Worm (Caenorhabditis elegans): Measurements from ENCODE around the gene C25D7.16.

C25D7.16 gene

DNA sequence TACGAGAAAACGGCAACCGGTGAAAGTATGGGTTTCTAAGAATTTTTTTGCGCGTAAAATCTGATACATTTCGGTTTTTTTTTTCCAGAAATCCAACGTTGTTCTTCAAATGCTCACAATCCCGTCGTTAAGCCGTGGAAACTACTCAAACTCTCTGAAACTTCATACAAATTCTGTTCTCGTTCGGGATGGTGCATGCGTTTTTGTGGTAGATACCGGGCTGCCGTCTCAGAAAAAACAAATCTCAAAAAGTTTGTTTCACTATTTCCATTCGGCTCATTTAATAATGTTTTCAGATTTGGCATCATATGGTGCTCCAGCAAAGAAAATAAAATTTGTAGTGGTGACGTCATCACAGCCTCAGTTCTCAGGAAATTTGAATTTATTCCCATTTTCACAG lies 1.2 kb upstream of the C25D7.16 start (continued):
- no peak for TF ChIP-seq ceh-91 (GFP tag; IDR thresholded peaks at IDR 0.05)

DNA sequence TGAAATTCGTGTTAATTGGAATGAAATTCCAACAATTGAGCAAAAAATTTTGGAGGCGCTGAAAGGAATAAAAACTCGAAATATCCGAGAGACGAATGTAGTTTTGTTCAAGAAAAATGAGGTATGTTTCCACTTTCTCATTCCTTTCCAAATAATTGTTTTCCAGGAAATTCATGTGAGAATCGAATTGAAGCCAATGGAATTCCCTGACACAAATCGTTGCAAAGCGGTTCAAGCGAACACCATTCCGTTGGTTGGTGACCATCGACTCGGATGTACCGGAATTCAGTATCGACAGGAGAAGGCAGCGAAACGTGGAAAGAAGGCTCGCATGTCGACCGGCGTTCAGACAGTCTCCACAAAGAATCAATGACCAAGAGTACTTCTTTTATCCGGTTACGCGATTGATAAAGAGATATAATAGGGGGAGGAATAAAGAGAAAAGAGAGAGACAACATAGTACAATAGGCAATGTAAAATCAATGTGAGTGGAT lies 420 bp downstream of the C25D7.16 start:
- no peak for TF ChIP-seq ceh-58 (GFP tag; IDR thresholded peaks at IDR 0.05)
- no peak for TF ChIP-seq tlf-1 (GFP tag; optimal IDR thresholded peaks at IDR 0.05)
- TF ChIP-seq egrh-3 (GFP tag; IDR thresholded peaks at IDR 0.05): no peak
- peak; percentile 76 for TF ChIP-seq lin-26 (GFP tag; IDR thresholded peaks at IDR 0.05)
- no peak for TF ChIP-seq ceh-91 (GFP tag; IDR thresholded peaks at IDR 0.05)
- no peak for TF ChIP-seq athp-1 (tag; optimal IDR thresholded peaks at IDR 0.05)
- TF ChIP-seq B0336.3 (GFP tag; IDR thresholded peaks at IDR 0.05): peak; percentile 61
- no peak for TF ChIP-seq madf-10 (tag; optimal IDR thresholded peaks at IDR 0.05)
- no peak for TF ChIP-seq ztf-6 (GFP tag; IDR thresholded peaks at IDR 0.05)
- no peak for TF ChIP-seq K12H6.12 (tag; optimal IDR thresholded peaks at IDR 0.05)
- TF ChIP-seq C06A6.2 (GFP tag; conservative IDR thresholded peaks at IDR 0.05): no peak
- TF ChIP-seq B0019.2 (GFP tag; conservative IDR thresholded peaks at IDR 0.05): no peak
- TF ChIP-seq nhr-90 (tag; optimal IDR thresholded peaks at IDR 0.05): no peak
- TF ChIP-seq ceh-27 (GFP tag; optimal IDR thresholded peaks at IDR 0.05): no peak
- TF ChIP-seq snpc-3.4 (tag; optimal IDR thresholded peaks at IDR 0.05): no peak
- TF ChIP-seq nhr-80 (tag; optimal IDR thresholded peaks at IDR 0.05): no peak
- TF ChIP-seq F23B12.7 (tag; optimal IDR thresholded peaks at IDR 0.05; ENCODE audit: insufficient read depth): no peak
- TF ChIP-seq hsf-1 (GFP tag; IDR thresholded peaks at IDR 0.05): 0 out of 2 replicates have a peak, but pooled peaks have one; percentile 53
- TF ChIP-seq F57A8.1 (GFP tag; optimal IDR thresholded peaks at IDR 0.05): no peak
- TF ChIP-seq him-1 (tag; optimal IDR thresholded peaks at IDR 0.05): no peak
- no peak for TF ChIP-seq Y53F4B.3 (GFP tag; IDR thresholded peaks at IDR 0.05)
- no peak for TF ChIP-seq ceh-79 (tag; optimal IDR thresholded peaks at IDR 0.05)
- no peak for TF ChIP-seq Y95B8A.8 (GFP tag; IDR thresholded peaks at IDR 0.05)
- no peak for TF ChIP-seq ets-4 (GFP tag; optimal IDR thresholded peaks at IDR 0.05)
- TF ChIP-seq madf-3 (GFP tag; IDR thresholded peaks at IDR 0.05): no peak
- TF ChIP-seq F57C9.4 (tag; optimal IDR thresholded peaks at IDR 0.05): no peak
- TF ChIP-seq snpc-4 (GFP tag; optimal IDR thresholded peaks at IDR 0.05): no peak
- no peak for TF ChIP-seq snpc-4 (tag; optimal IDR thresholded peaks at IDR 0.05)
- TF ChIP-seq nfya-2 (GFP tag; IDR thresholded peaks at IDR 0.05): no peak
- TF ChIP-seq chd-7 (tag; optimal IDR thresholded peaks at IDR 0.05): peak; percentile 25
- no peak for TF ChIP-seq rcor-1 (GFP tag; IDR thresholded peaks at IDR 0.05)
- TF ChIP-seq hlh-26 (GFP tag; conservative IDR thresholded peaks at IDR 0.05): no peak
- TF ChIP-seq lin-35 (GFP tag; optimal IDR thresholded peaks at IDR 0.05): no peak
- no peak for TF ChIP-seq F39B2.1 (GFP tag; IDR thresholded peaks at IDR 0.05)
- TF ChIP-seq ztf-26 (tag; optimal IDR thresholded peaks at IDR 0.05): no peak
- no peak for TF ChIP-seq lsy-27 (tag; optimal IDR thresholded peaks at IDR 0.05; ENCODE audit: borderline replicate concordance, insufficient read depth)
- TF ChIP-seq hrde-1 (tag; optimal IDR thresholded peaks at IDR 0.05; ENCODE audit: borderline replicate concordance): no peak
- TF ChIP-seq rec-8 (tag; optimal IDR thresholded peaks at IDR 0.05): no peak
- TF ChIP-seq zim-3 (tag; optimal IDR thresholded peaks at IDR 0.05): no peak
- TF ChIP-seq T07F8.4 (tag; optimal IDR thresholded peaks at IDR 0.05): no peak
- TF ChIP-seq lin-54 (GFP tag; optimal IDR thresholded peaks at IDR 0.05): peak; percentile 12
- no peak for TF ChIP-seq rpc-1 (optimal IDR thresholded peaks at IDR 0.05)
- no peak for TF ChIP-seq rpc-1 (tag; optimal IDR thresholded peaks at IDR 0.05)
- TF ChIP-seq madf-8 (GFP tag; conservative IDR thresholded peaks at IDR 0.05): no peak
- TF ChIP-seq madf-6 (GFP tag; IDR thresholded peaks at IDR 0.05): peak; percentile 59
- TF ChIP-seq nhr-179 (tag; optimal IDR thresholded peaks at IDR 0.05): no peak
- no peak for TF ChIP-seq mxl-1 (tag; optimal IDR thresholded peaks at IDR 0.05)
- TF ChIP-seq sea-2 (GFP tag; IDR thresholded peaks at IDR 0.05): no peak

Data from whole organism, young adult.